Worm (Caenorhabditis elegans): ENCODE results near the gene T27A1.2.

DNA sequence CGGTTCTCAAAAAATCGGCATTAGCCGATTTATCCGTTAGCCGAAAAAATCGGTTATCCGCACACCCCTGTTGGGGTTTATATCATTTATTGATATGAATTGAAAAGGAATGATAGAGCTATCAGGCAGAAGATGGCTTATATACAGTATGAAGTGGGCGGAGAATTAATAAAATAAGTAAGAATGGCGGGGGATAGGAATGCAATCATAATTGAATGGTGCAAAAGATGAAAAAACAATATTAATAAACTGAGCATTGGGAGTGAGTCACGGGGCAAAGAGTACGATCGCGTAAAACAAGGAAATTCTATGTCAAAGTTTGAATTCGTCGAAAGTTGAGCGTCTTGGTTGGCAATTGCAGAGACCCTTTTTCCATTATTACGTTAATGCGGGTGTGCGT is at the start of gene T27A1.2:
- TF ChIP-seq snpc-4 (tag; optimal IDR thresholded peaks at IDR 0.05) = no peak
- no peak for TF ChIP-seq nfya-1 (tag; optimal IDR thresholded peaks at IDR 0.05; ENCODE audit: insufficient read depth)
- no peak for TF ChIP-seq aly-2 (tag; optimal IDR thresholded peaks at IDR 0.05)
- TF ChIP-seq lin-15B (tag; optimal IDR thresholded peaks at IDR 0.05) = no peak
- TF ChIP-seq ztf-4 (tag; optimal IDR thresholded peaks at IDR 0.05) = no peak
- TF ChIP-seq nhr-28 (tag; optimal IDR thresholded peaks at IDR 0.05) = no peak
- no peak for TF ChIP-seq unc-62 (GFP tag; optimal IDR thresholded peaks at IDR 0.05)
- TF ChIP-seq ztf-11 (tag; optimal IDR thresholded peaks at IDR 0.05) = no peak
- TF ChIP-seq zag-1 (tag; optimal IDR thresholded peaks at IDR 0.05) = no peak
- no peak for TF ChIP-seq pqm-1 (tag; optimal IDR thresholded peaks at IDR 0.05)
